Worm (Caenorhabditis elegans) whole organism, L1 larva: ENCODE measurements around the gene Y38C1AA.1.

ENCODE experiments used
- nhr-11 ChIP-seq: fragments of 150-350 bp; optimal IDR thresholded peaks from 2 replicates; lab custom pipeline; 2014; ENCODE audit warnings: missing biosample characterization, missing genetic modification characterization
- nhr-237 ChIP-seq: fragments of 150-350 bp; optimal IDR thresholded peaks from 2 replicates; lab custom pipeline; 2014; ENCODE audit warnings: missing biosample characterization, missing genetic modification characterization
- nhr-76 ChIP-seq: sonication (generic microtip); optimal IDR thresholded peaks from 2 replicates; lab custom pipeline; 2017; ENCODE audit warnings: missing biosample characterization, missing genetic modification characterization

- TF ChIP-seq nhr-237 (tag; lab: Kevin White, UChicago), result no peak
- TF ChIP-seq nhr-11 (tag; lab: Kevin White, UChicago), result no peak
- TF ChIP-seq nhr-76 (tag; lab: Kevin White, UChicago), result no peak
Measured at ce11 chrIV:164777-165176, 43.2 kb upstream of the Y38C1AA.1 start, which contains the start of gene cutl-24.
